Fruit fly (Drosophila melanogaster): Measurements from ENCODE around the gene CG3609.
A peak's percentile ranks its signal among the peaks of the same experiment; 100 is the strongest.

The CG3609 gene

dm6 chr2L:2362808-2363394 is 11.5 kb downstream of the CG3609 start:
- TF ChIP-seq fru (GFP tag; optimal IDR thresholded peaks at IDR 0.05) (peak; percentile 70), h (GFP tag; optimal IDR thresholded peaks at IDR 0.05) (peak; percentile 29), Hnf4 (GFP tag; optimal IDR thresholded peaks at IDR 0.05) (peak; percentile 86), Rel (GFP tag; optimal IDR thresholded peaks at IDR 0.05) (no peak), Rel (tag; optimal IDR thresholded peaks at IDR 0.05) (peak; percentile 36), pan (optimal IDR thresholded peaks at IDR 0.05) (no peak)

dm6 chr2L:2361893-2362807 is 12.3 kb downstream of the CG3609 start:
- TF ChIP-seq tai (GFP tag; optimal IDR thresholded peaks at IDR 0.05) (peak; percentile 11), Rel (GFP tag; optimal IDR thresholded peaks at IDR 0.05) (no peak), Rel (tag; optimal IDR thresholded peaks at IDR 0.05) (peak; percentile 37), Dfd (GFP tag; optimal IDR thresholded peaks at IDR 0.05) (no peak)

DNA sequence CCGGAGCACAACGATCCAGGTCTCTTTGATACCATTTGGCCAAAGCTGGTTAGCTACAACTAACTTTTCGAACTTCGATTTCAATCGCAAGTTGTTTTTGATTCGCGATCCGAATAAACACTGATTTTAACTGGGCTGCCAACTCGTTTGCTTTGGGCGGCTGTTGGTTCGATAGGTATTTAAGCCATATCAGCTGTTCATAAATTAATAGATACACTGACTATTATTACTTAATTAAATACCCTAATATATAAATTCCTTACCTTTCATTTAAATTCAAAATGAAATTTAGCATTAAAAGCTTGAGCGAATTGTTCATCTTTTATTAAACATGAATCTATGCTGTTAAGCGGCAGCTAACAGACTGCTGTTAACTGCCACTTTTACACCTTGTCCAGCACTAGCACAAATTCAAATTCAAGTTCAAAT is 17.2 kb downstream of the CG3609 start, which contains the start of gene CG9967:
CG9967 (minus strand) TSS at position 129 of the 429 bp plus-strand sequence.
- TF ChIP-seq HLH106 (tag; optimal IDR thresholded peaks at IDR 0.05) (peak; percentile 23), GATAd (GFP tag; optimal IDR thresholded peaks at IDR 0.05) (no peak), CG9705 (GFP tag; optimal IDR thresholded peaks at IDR 0.05) (peak; percentile 21), Rel (GFP tag; optimal IDR thresholded peaks at IDR 0.05) (no peak), Rel (tag; optimal IDR thresholded peaks at IDR 0.05) (no peak), lola (GFP tag; optimal IDR thresholded peaks at IDR 0.05) (no peak), foxo (GFP tag; optimal IDR thresholded peaks at IDR 0.05) (peak in 1 of 2 experiments; percentile 26), OdsH (GFP tag; optimal IDR thresholded peaks at IDR 0.05) (peak; percentile 7), Jra (GFP tag; optimal IDR thresholded peaks at IDR 0.05) (peak; percentile 5), Hnf4 (GFP tag; optimal IDR thresholded peaks at IDR 0.05) (peak; percentile 40), Sp1 (GFP tag; optimal IDR thresholded peaks at IDR 0.05) (no peak), dl (GFP tag; optimal IDR thresholded peaks at IDR 0.05; ENCODE audit: insufficient read depth in 1 of 2, partially characterized antibody in 2 of 2) (no peak), usp (GFP tag; optimal IDR thresholded peaks at IDR 0.05) (no peak), Hr83 (GFP tag; optimal IDR thresholded peaks at IDR 0.05; ENCODE audit: poor library complexity, severe bottlenecking) (no peak), dmrt93B (GFP tag; optimal IDR thresholded peaks at IDR 0.05) (no peak), h (GFP tag; optimal IDR thresholded peaks at IDR 0.05) (peak; percentile 55), Mio (GFP tag; optimal IDR thresholded peaks at IDR 0.05) (no peak), rgr (GFP tag; optimal IDR thresholded peaks at IDR 0.05) (no peak), fru (GFP tag; optimal IDR thresholded peaks at IDR 0.05) (no peak), woc (GFP tag; optimal IDR thresholded peaks at IDR 0.05) (no peak)

DNA sequence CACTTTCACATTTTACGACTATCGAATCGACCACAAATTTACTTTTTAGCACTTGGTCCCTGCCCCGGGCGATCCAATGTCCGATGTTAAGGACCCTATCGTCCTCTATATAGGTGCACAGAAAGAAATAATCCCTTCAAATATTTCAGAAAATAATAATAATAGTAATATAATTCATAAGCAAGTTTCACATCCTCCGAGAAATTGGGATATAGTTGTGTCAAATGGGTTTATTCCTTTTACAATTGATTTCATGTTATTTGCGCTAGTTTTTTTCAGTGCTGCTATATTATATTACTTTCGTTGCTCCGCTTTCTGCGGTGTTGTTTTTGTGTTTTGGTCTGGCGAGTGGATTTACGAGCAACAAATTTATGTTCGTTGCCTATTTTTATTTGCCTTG is 25.9 kb downstream of the CG3609 start:
- TF ChIP-seq lola (GFP tag; optimal IDR thresholded peaks at IDR 0.05), result no peak
- no peak for TF ChIP-seq tai (GFP tag; optimal IDR thresholded peaks at IDR 0.05)
- TF ChIP-seq OdsH (GFP tag; optimal IDR thresholded peaks at IDR 0.05), result no peak
- TF ChIP-seq Dif (GFP tag; optimal IDR thresholded peaks at IDR 0.05; ENCODE audit: partially characterized antibody), result no peak
- no peak for TF ChIP-seq GATAd (GFP tag; optimal IDR thresholded peaks at IDR 0.05)
- no peak for TF ChIP-seq Hnf4 (GFP tag; optimal IDR thresholded peaks at IDR 0.05)
- no peak for TF ChIP-seq Jra (GFP tag; optimal IDR thresholded peaks at IDR 0.05)
- TF ChIP-seq pan (optimal IDR thresholded peaks at IDR 0.05), result no peak
- TF ChIP-seq jim (GFP tag; optimal IDR thresholded peaks at IDR 0.05), result no peak
- TF ChIP-seq CG32264 (GFP tag; optimal IDR thresholded peaks at IDR 0.05), result no peak
- TF ChIP-seq Abd-B (GFP tag; optimal IDR thresholded peaks at IDR 0.05), result no peak
- no peak for TF ChIP-seq Vsx2 (GFP tag; optimal IDR thresholded peaks at IDR 0.05; ENCODE audit: partially characterized antibody)
- no peak for TF ChIP-seq rgr (GFP tag; optimal IDR thresholded peaks at IDR 0.05)
- no peak for TF ChIP-seq fru (GFP tag; optimal IDR thresholded peaks at IDR 0.05)
- TF ChIP-seq woc (GFP tag; optimal IDR thresholded peaks at IDR 0.05), result no peak
- no peak for TF ChIP-seq psq (GFP tag; optimal IDR thresholded peaks at IDR 0.05)
- TF ChIP-seq Rel (GFP tag; optimal IDR thresholded peaks at IDR 0.05), result no peak
- TF ChIP-seq Rel (tag; optimal IDR thresholded peaks at IDR 0.05), result no peak
- TF ChIP-seq Mio (GFP tag; optimal IDR thresholded peaks at IDR 0.05), result no peak
